Worm (Caenorhabditis elegans) whole organism, L4/young adult: Measurements from ENCODE around the gene ZC302.3.

Experiments
- W03F9.2 ChIP-seq: fragments of 150-350 bp; optimal IDR thresholded peaks from 2 replicates; lab custom pipeline; 2014; ENCODE audit warnings: missing biosample characterization, missing genetic modification characterization
- dao-5 ChIP-seq: sonication (generic microtip); optimal IDR thresholded peaks from 2 replicates; lab custom pipeline; 2016; ENCODE audit warnings: missing genotype, missing genetic modification characterization, moderate library complexity, missing compliant biosample characterization
- him-1 ChIP-seq: sonication (generic microtip); optimal IDR thresholded peaks from 2 replicates; lab custom pipeline; 2016; ENCODE audit warnings: missing genotype, missing genetic modification reagents, missing genetic modification characterization, missing compliant biosample characterization

DNA sequence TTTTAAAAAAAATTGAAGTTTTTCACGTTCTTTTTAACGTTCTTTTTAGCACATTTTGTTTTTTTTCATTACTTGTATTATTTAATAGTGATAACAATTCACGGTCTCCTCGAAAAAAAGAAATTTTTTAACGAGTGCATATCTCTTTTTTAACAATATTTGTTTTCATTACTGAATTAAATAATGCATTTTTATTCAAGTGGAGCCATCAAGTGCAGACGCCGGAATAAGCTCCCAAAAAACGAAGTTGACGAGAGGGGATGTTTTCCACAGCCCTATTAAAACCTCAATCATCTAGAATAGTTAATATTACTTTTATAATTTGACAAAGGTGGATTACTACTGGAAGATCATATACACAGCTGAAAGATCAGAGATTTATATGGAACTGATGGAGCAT lies 15.4 kb upstream of the ZC302.3 start, which contains the start of gene irld-6:
- TF ChIP-seq W03F9.2 (tag; lab: Kevin White, UChicago) (no peak), dao-5 (tag; lab: Kevin White, UChicago) (no peak), him-1 (no peak)
